Fruit fly (Drosophila melanogaster): ENCODE results near the gene Pvf3.

The Pvf3 gene

DNA sequence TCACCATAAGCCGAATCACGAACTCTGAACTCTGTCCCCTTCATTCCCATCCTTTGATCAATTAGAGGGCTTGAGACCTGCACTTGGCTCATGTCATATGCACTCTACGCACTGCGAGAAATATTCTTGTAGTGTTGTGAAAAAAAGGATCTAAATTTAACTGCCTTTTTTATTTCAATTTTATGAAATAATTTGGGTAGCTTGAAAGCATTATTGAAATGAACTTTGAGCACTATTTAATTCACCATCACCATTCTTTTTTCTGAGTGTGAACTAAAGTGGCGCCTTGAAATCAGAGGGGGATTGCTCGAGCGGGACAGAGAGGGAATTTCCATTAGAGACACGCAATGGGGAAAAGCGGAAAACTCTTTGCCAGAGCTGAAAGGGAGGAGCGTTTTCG lies 33.8 kb downstream of the Pvf3 start:
- 0 out of 3 replicates have a peak, but pooled peaks have one; percentile 38 for TF ChIP-seq CG8119 (GFP tag; IDR thresholded peaks at IDR 0.05)
- peak; percentile 25 for TF ChIP-seq CG10669 (GFP tag; optimal IDR thresholded peaks at IDR 0.05)
- peak; percentile 23 for TF ChIP-seq Hr39 (GFP tag; optimal IDR thresholded peaks at IDR 0.05)
- peak; percentile 8 for TF ChIP-seq Eip75B (GFP tag; optimal IDR thresholded peaks at IDR 0.05)
- TF ChIP-seq Eip78C (GFP tag): peak; percentile 53
- TF ChIP-seq Met (GFP tag; optimal IDR thresholded peaks at IDR 0.05): peak; percentile 2
- TF ChIP-seq dac (GFP tag; optimal IDR thresholded peaks at IDR 0.05): peak; percentile 8
- no peak for TF ChIP-seq Sox15 (GFP tag; optimal IDR thresholded peaks at IDR 0.05)
- no peak for TF ChIP-seq CG9139 (GFP tag; optimal IDR thresholded peaks at IDR 0.05)
- no peak for TF ChIP-seq fkh (GFP tag; optimal IDR thresholded peaks at IDR 0.05)
- TF ChIP-seq CG11762 (GFP tag; optimal IDR thresholded peaks at IDR 0.05; ENCODE audit: insufficient read depth): peak; percentile 2
- TF ChIP-seq CG6854 (GFP tag; optimal IDR thresholded peaks at IDR 0.05): no peak
- TF ChIP-seq Hr4 (GFP tag; optimal IDR thresholded peaks at IDR 0.05): peak; percentile 67
- TF ChIP-seq Sox102F (GFP tag; optimal IDR thresholded peaks at IDR 0.05): no peak
- TF ChIP-seq CG8632 (GFP tag; optimal IDR thresholded peaks at IDR 0.05): no peak
- peak; percentile 15 for TF ChIP-seq CG1621 (tag; optimal IDR thresholded peaks at IDR 0.05)
- no peak for TF ChIP-seq dsx (GFP tag; optimal IDR thresholded peaks at IDR 0.05; ENCODE audit: poor library complexity, severe bottlenecking)
- no peak for TF ChIP-seq Gug (GFP tag; IDR thresholded peaks at IDR 0.05)
- TF ChIP-seq lz (GFP tag; optimal IDR thresholded peaks at IDR 0.05): no peak
- no peak for TF ChIP-seq topi (GFP tag; optimal IDR thresholded peaks at IDR 0.05)
- peak; percentile 52 for TF ChIP-seq OdsH (GFP tag; optimal IDR thresholded peaks at IDR 0.05)
- TF ChIP-seq spab (GFP tag; optimal IDR thresholded peaks at IDR 0.05): no peak
- TF ChIP-seq acj6 (GFP tag; optimal IDR thresholded peaks at IDR 0.05): peak; percentile 14
- peak; percentile 39 for TF ChIP-seq CG10631 (GFP tag; optimal IDR thresholded peaks at IDR 0.05)
- TF ChIP-seq vri (GFP tag; optimal IDR thresholded peaks at IDR 0.05): no peak
- TF ChIP-seq svp (GFP tag): peak; percentile 48
- TF ChIP-seq pdm3 (GFP tag; optimal IDR thresholded peaks at IDR 0.05): peak; percentile 49
- TF ChIP-seq CG8319 (GFP tag; optimal IDR thresholded peaks at IDR 0.05): no peak
- peak; percentile 5 for TF ChIP-seq Sox14 (GFP tag; optimal IDR thresholded peaks at IDR 0.05)
- TF ChIP-seq Smox (GFP tag; optimal IDR thresholded peaks at IDR 0.05): no peak
- peak in 1 of 2 experiments; percentile 45 for TF ChIP-seq salr (GFP tag; optimal IDR thresholded peaks at IDR 0.05)
- TF ChIP-seq CG15336 (GFP tag; IDR thresholded peaks at IDR 0.05): peak; percentile 71
- TF ChIP-seq CG34406 (GFP tag; optimal IDR thresholded peaks at IDR 0.05): no peak
- TF ChIP-seq CG3032 (tag; optimal IDR thresholded peaks at IDR 0.05): peak; percentile 20
- TF ChIP-seq achi (GFP tag; optimal IDR thresholded peaks at IDR 0.05): peak; percentile 48
- peak; percentile 41 for TF ChIP-seq CG6276 (GFP tag; optimal IDR thresholded peaks at IDR 0.05)
- TF ChIP-seq esn (GFP tag; optimal IDR thresholded peaks at IDR 0.05): no peak
- peak; percentile 27 for TF ChIP-seq CG3919 (GFP tag; optimal IDR thresholded peaks at IDR 0.05)
- TF ChIP-seq Ets96B (tag; optimal IDR thresholded peaks at IDR 0.05): peak; percentile 20
- TF ChIP-seq eg (GFP tag; IDR thresholded peaks at IDR 0.05): peak; percentile 71
- no peak for TF ChIP-seq CG6808 (GFP tag; optimal IDR thresholded peaks at IDR 0.05)
- no peak for TF ChIP-seq fd59A (GFP tag; optimal IDR thresholded peaks at IDR 0.05)
- TF ChIP-seq net (GFP tag; optimal IDR thresholded peaks at IDR 0.05): peak; percentile 34
- TF ChIP-seq CG31627 (GFP tag; optimal IDR thresholded peaks at IDR 0.05): peak; percentile 12
- TF ChIP-seq CG7368 (GFP tag; optimal IDR thresholded peaks at IDR 0.05): no peak
- TF ChIP-seq fd85E (GFP tag; optimal IDR thresholded peaks at IDR 0.05): no peak
- TF ChIP-seq CG4318 (GFP tag; optimal IDR thresholded peaks at IDR 0.05): peak; percentile 17
- TF ChIP-seq CG6792 (GFP tag; optimal IDR thresholded peaks at IDR 0.05): peak; percentile 15
- TF ChIP-seq CG16779 (tag; optimal IDR thresholded peaks at IDR 0.05): no peak
- TF ChIP-seq ss (GFP tag; optimal IDR thresholded peaks at IDR 0.05): no peak
- TF ChIP-seq Blimp-1 (GFP tag; optimal IDR thresholded peaks at IDR 0.05): no peak
- peak; percentile 4 for TF ChIP-seq Lpt (GFP tag; optimal IDR thresholded peaks at IDR 0.05)
